Fruit fly (Drosophila melanogaster) whole organism: ENCODE data around the gene dysc.

Source experiments
- CG8478 ChIP-seq: fragments of >200 bp; optimal IDR thresholded peaks from 2 replicates; lab custom pipeline; 2018; ENCODE audit warnings: inconsistent platforms
- Dll ChIP-seq: fragments of >200 bp; optimal IDR thresholded peaks from 2 replicates; lab custom pipeline; 2017
- EcR ChIP-seq, 2 experiments: fragments of >200 bp; optimal IDR thresholded peaks; 2 replicates each; lab custom pipeline; 2017; ENCODE audit warnings: missing biosample characterization in 2 of 2, missing genetic modification characterization in 2 of 2, missing genetic modification reagents in 2 of 2
- pan ChIP-seq: fragments of >200 bp; optimal IDR thresholded peaks from 2 replicates; lab custom pipeline; 2017
- psq ChIP-seq: fragments of >200 bp; optimal IDR thresholded peaks from 2 replicates; lab custom pipeline; 2017
- usp ChIP-seq: fragments of >200 bp; optimal IDR thresholded peaks from 2 replicates; lab custom pipeline; 2017; ENCODE audit warnings: missing biosample characterization, missing genetic modification characterization, mixed read lengths

Gene dysc

DNA sequence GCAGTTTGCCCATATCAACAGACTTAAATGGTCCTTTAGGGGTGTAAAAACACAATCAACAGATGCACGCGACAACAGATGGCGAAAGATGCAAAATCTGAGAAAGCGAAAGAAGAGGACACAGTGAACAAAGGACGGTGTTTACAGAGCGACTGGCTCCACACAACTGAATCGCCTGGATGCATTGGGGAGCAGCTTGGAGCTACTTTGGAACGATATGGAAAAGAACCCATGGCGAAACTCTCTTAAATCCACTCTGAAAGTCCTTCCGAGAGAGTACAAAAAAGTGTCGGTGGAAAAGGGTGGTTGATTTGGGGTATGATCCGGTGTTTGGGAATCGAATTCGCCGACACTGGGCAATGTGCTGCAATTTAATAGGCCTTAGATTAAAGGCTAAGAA, 62.3 kb downstream of the dysc start:
- TF ChIP-seq psq (lab: Kevin White, UChicago) (no peak), usp (GFP tag; lab: Kevin White, UChicago) (no peak), pan (lab: Kevin White, UChicago) (no peak), CG8478 (no peak), EcR (GFP tag; optimal IDR thresholded peaks at IDR 0.05; lab: Kevin White, UChicago) (no peak), Dll (lab: Kevin White, UChicago) (no peak)

- TF ChIP-seq CG8478, result no peak
- TF ChIP-seq Dll (lab: Kevin White, UChicago), result no peak
- TF ChIP-seq psq (lab: Kevin White, UChicago), result no peak
- TF ChIP-seq pan (lab: Kevin White, UChicago), result no peak
- no peak for TF ChIP-seq EcR (GFP tag; optimal IDR thresholded peaks at IDR 0.05; lab: Kevin White, UChicago)
- TF ChIP-seq usp (GFP tag; lab: Kevin White, UChicago), result no peak
Observed at dm6 chr3L:13837456-13837855, 65.6 kb downstream of the dysc start, which contains the start of gene CG43184. Gene CG43184, plus strand, starts transcription at chr3L:13837756.
